Fruit fly (Drosophila melanogaster) whole organism, embryonic: ENCODE measurements around the gene CG32163.
A peak's percentile ranks its signal among the peaks of the same experiment; 100 is the strongest.

Experiments
- Bdp1 ChIP-seq: fragments of 200-800 bp; sonication (Bioruptor generic); optimal IDR thresholded peaks from 3 replicates; lab custom pipeline; 2016; ENCODE audit warnings: missing biosample characterization, missing genetic modification characterization
- CG10543 ChIP-seq: fragments of 200-800 bp; sonication (Bioruptor generic); optimal IDR thresholded peaks from 3 replicates; lab custom pipeline; 2017; ENCODE audit warnings: missing biosample characterization, mild to moderate bottlenecking, missing genetic modification characterization, moderate library complexity
- CG11398 ChIP-seq: fragments of 200-800 bp; sonication (Bioruptor generic); optimal IDR thresholded peaks from 2 replicates; lab custom pipeline; 2016; ENCODE audit warnings: missing biosample characterization, missing genetic modification characterization
- CG12104 ChIP-seq: fragments of 200-800 bp; sonication (Bioruptor generic); optimal IDR thresholded peaks from 3 replicates; lab custom pipeline; 2016; ENCODE audit warnings: missing biosample characterization, missing genetic modification characterization
- CG12659 ChIP-seq: fragments of 200-800 bp; sonication (Bioruptor generic); optimal IDR thresholded peaks from 3 replicates; lab custom pipeline; 2017; ENCODE audit warnings: mild to moderate bottlenecking, missing biosample characterization, missing genetic modification reagents, missing genetic modification characterization
- CG13424 ChIP-seq: fragments of 200-800 bp; sonication (Bioruptor generic); optimal IDR thresholded peaks from 2 replicates; lab custom pipeline; 2019; ENCODE audit warnings: missing biosample characterization, mild to moderate bottlenecking, missing genetic modification characterization, moderate library complexity
- CG13624 ChIP-seq: fragments of 200-800 bp; sonication (Bioruptor generic); optimal IDR thresholded peaks from 2 replicates; lab custom pipeline; 2016; ENCODE audit warnings: missing biosample characterization, missing genetic modification characterization
- CG15269 ChIP-seq: fragments of 200-800 bp; sonication (Bioruptor generic); optimal IDR thresholded peaks from 2 replicates; lab custom pipeline; 2018; ENCODE audit warnings: missing biosample characterization, mild to moderate bottlenecking, missing genetic modification characterization, moderate library complexity
- CG1529 ChIP-seq: fragments of 200-800 bp; sonication (Bioruptor generic); optimal IDR thresholded peaks from 3 replicates; lab custom pipeline; 2018; ENCODE audit warnings: missing biosample characterization, missing genetic modification characterization
- CG1647 ChIP-seq: fragments of 200-800 bp; sonication (Bioruptor generic); optimal IDR thresholded peaks from 3 replicates; lab custom pipeline; 2016; ENCODE audit warnings: missing biosample characterization, missing genetic modification characterization
- CG17802 ChIP-seq: fragments of 200-800 bp; sonication (Bioruptor generic); optimal IDR thresholded peaks from 2 replicates; lab custom pipeline; 2018; ENCODE audit warnings: missing biosample characterization, mild to moderate bottlenecking, missing genetic modification characterization, moderate library complexity
- CG18599 ChIP-seq: fragments of 200-800 bp; sonication (Bioruptor generic); optimal IDR thresholded peaks from 3 replicates; lab custom pipeline; 2017; ENCODE audit warnings: missing biosample characterization, missing genetic modification characterization, mild to moderate bottlenecking, moderate library complexity, missing genetic modification reagents
- CG18619 ChIP-seq: fragments of 200-800 bp; sonication (Bioruptor generic); optimal IDR thresholded peaks from 3 replicates; lab custom pipeline; 2017; ENCODE audit warnings: missing biosample characterization, mild to moderate bottlenecking, missing genetic modification characterization
- CG2889 ChIP-seq: fragments of 200-800 bp; sonication (Bioruptor generic); IDR thresholded peaks from 3 replicates; pipeline ENCODE4 v1.3.6; 2022; ENCODE audit warnings: missing biosample characterization, missing genetic modification characterization
- CG3065 ChIP-seq: fragments of 200-800 bp; sonication (Bioruptor generic); optimal IDR thresholded peaks from 2 replicates; lab custom pipeline; 2016; ENCODE audit warnings: missing biosample characterization, missing genetic modification characterization
- CG3163 ChIP-seq: fragments of 200-800 bp; sonication (Bioruptor generic); optimal IDR thresholded peaks from 3 replicates; lab custom pipeline; 2016; ENCODE audit warnings: missing biosample characterization, missing genetic modification characterization
- CG32772 ChIP-seq: fragments of 200-800 bp; sonication (Bioruptor generic); IDR thresholded peaks from 2 replicates; pipeline ENCODE4 v1.3.6; 2022; ENCODE audit warnings: missing biosample characterization, missing genetic modification characterization
- CG43689 ChIP-seq: fragments of 200-800 bp; sonication (Bioruptor generic); IDR thresholded peaks from 2 replicates; pipeline ENCODE4 v1.3.6; 2022; ENCODE audit warnings: missing biosample characterization, missing genetic modification characterization
- CG4730 ChIP-seq: fragments of 200-800 bp; sonication (Bioruptor generic); IDR thresholded peaks from 2 replicates; pipeline ENCODE4 v1.3.6; 2022; ENCODE audit warnings: missing biosample characterization, missing genetic modification characterization
- CG7357 ChIP-seq: fragments of 200-800 bp; sonication (Bioruptor generic); IDR thresholded peaks from 3 replicates; pipeline ENCODE4 v1.3.6; 2022; ENCODE audit warnings: missing biosample characterization, missing genetic modification characterization
- CG7839 ChIP-seq: fragments of 200-800 bp; sonication (Bioruptor generic); optimal IDR thresholded peaks from 3 replicates; lab custom pipeline; 2018; ENCODE audit warnings: missing biosample characterization, mild to moderate bottlenecking, missing genetic modification characterization, moderate library complexity
- CG7963 ChIP-seq: fragments of 200-800 bp; sonication (Bioruptor generic); IDR thresholded peaks from 3 replicates; pipeline ENCODE4 v1.3.6; 2022; ENCODE audit warnings: missing biosample characterization, missing genetic modification characterization; ENCODE audit not compliant: partially characterized antibody
- Chrac-16 ChIP-seq: fragments of 200-800 bp; sonication (Bioruptor generic); optimal IDR thresholded peaks from 3 replicates; lab custom pipeline; 2016; ENCODE audit warnings: missing biosample characterization, missing genetic modification characterization
- Elba2 ChIP-seq: fragments of 200-800 bp; sonication (Bioruptor generic); optimal IDR thresholded peaks from 3 replicates; lab custom pipeline; 2016; ENCODE audit warnings: missing biosample characterization, missing genetic modification characterization
- MBD-R2 ChIP-seq: fragments of 200-800 bp; sonication (Bioruptor generic); IDR thresholded peaks from 2 replicates; pipeline ENCODE4 v1.3.6; 2022; ENCODE audit warnings: missing biosample characterization, missing genetic modification characterization
- Mad ChIP-seq: fragments of 200-800 bp; sonication (Bioruptor generic); optimal IDR thresholded peaks from 2 replicates; lab custom pipeline; 2016; ENCODE audit warnings: missing biosample characterization, missing genetic modification characterization
- Myb ChIP-seq: fragments of 200-800 bp; sonication (Bioruptor generic); optimal IDR thresholded peaks from 2 replicates; lab custom pipeline; 2016; ENCODE audit warnings: missing biosample characterization, missing genetic modification characterization
- Oaz ChIP-seq: fragments of 200-800 bp; sonication (Bioruptor generic); IDR thresholded peaks from 2 replicates; pipeline ENCODE4 v1.3.6; 2022; ENCODE audit warnings: missing biosample characterization, missing genetic modification characterization
- Poxn ChIP-seq: fragments of 200-800 bp; sonication (Bioruptor generic); IDR thresholded peaks from 2 replicates; pipeline ENCODE4 v1.3.6; 2022; ENCODE audit warnings: missing biosample characterization, missing genetic modification characterization
- Ptx1 ChIP-seq: fragments of 200-800 bp; sonication (Bioruptor generic); IDR thresholded peaks from 2 replicates; pipeline ENCODE4 v1.3.6; 2022; ENCODE audit warnings: missing biosample characterization, missing genetic modification characterization
- az2 ChIP-seq: fragments of 200-800 bp; sonication (Bioruptor generic); optimal IDR thresholded peaks from 3 replicates; lab custom pipeline; 2016; ENCODE audit warnings: missing biosample characterization, missing genetic modification characterization
- br ChIP-seq: fragments of >200 bp; optimal IDR thresholded peaks from 2 replicates; lab custom pipeline; 2017
- corto ChIP-seq: fragments of 200-800 bp; sonication (Bioruptor generic); optimal IDR thresholded peaks from 2 replicates; lab custom pipeline; 2016; ENCODE audit warnings: missing biosample characterization, mild to moderate bottlenecking, missing genetic modification characterization, moderate library complexity
- dpn ChIP-seq, 2 experiments: fragments of 200-800 bp; sonication (Bioruptor generic); optimal IDR thresholded peaks; 3 replicates each; lab custom pipeline; 2016; ENCODE audit warnings: missing biosample characterization in 2 of 2, missing genetic modification characterization in 2 of 2
- eyg ChIP-seq: fragments of 200-800 bp; sonication (Bioruptor generic); optimal IDR thresholded peaks from 3 replicates; lab custom pipeline; 2016; ENCODE audit warnings: missing biosample characterization, missing genetic modification characterization
- fd3F ChIP-seq: fragments of 200-800 bp; sonication (Bioruptor generic); optimal IDR thresholded peaks from 2 replicates; lab custom pipeline; 2018; ENCODE audit warnings: missing biosample characterization, mild to moderate bottlenecking, missing genetic modification characterization, moderate library complexity
- gce ChIP-seq: fragments of 200-800 bp; sonication (Bioruptor generic); IDR thresholded peaks from 3 replicates; pipeline ENCODE4 v1.3.6; 2022; ENCODE audit warnings: missing biosample characterization, missing genetic modification characterization
- hbn ChIP-seq: fragments of 200-800 bp; sonication (Bioruptor generic); IDR thresholded peaks from 2 replicates; pipeline ENCODE4 v1.3.6; 2022; ENCODE audit warnings: missing biosample characterization, missing genetic modification characterization; ENCODE audit not compliant: partially characterized antibody
- inv ChIP-seq: fragments of 200-800 bp; sonication (Bioruptor generic); IDR thresholded peaks from 2 replicates; pipeline ENCODE4 v1.3.6; 2022; ENCODE audit warnings: missing biosample characterization, missing genetic modification characterization; ENCODE audit not compliant: partially characterized antibody
- jumu ChIP-seq: fragments of 200-800 bp; sonication (Bioruptor generic); optimal IDR thresholded peaks from 3 replicates; lab custom pipeline; 2016; ENCODE audit warnings: missing biosample characterization, missing genetic modification characterization
- nerfin-2 ChIP-seq: fragments of 200-800 bp; sonication (Bioruptor generic); IDR thresholded peaks from 2 replicates; pipeline ENCODE4 v1.3.6; 2022; ENCODE audit warnings: missing biosample characterization, missing genetic modification characterization; ENCODE audit not compliant: partially characterized antibody
- odd ChIP-seq: fragments of 200-800 bp; sonication (Bioruptor generic); optimal IDR thresholded peaks from 2 replicates; lab custom pipeline; 2017; ENCODE audit warnings: missing biosample characterization, mild to moderate bottlenecking, missing genetic modification characterization
- onecut ChIP-seq: fragments of 200-800 bp; sonication (Bioruptor generic); IDR thresholded peaks from 2 replicates; pipeline ENCODE4 v1.3.6; 2022; ENCODE audit warnings: missing biosample characterization, missing genetic modification characterization
- row ChIP-seq: fragments of 200-800 bp; sonication (Bioruptor generic); IDR thresholded peaks from 3 replicates; pipeline ENCODE4 v1.3.6; 2022; ENCODE audit warnings: missing biosample characterization, missing genetic modification characterization
- run ChIP-seq: fragments of 200-800 bp; sonication (Bioruptor generic); optimal IDR thresholded peaks from 3 replicates; lab custom pipeline; 2018; ENCODE audit warnings: missing biosample characterization, mild to moderate bottlenecking, missing genetic modification characterization
- sd ChIP-seq: fragments of 200-800 bp; sonication (Bioruptor generic); optimal IDR thresholded peaks from 3 replicates; lab custom pipeline; 2018; ENCODE audit warnings: missing biosample characterization, mild to moderate bottlenecking, missing genetic modification characterization, moderate library complexity
- sr ChIP-seq: fragments of 200-800 bp; sonication (Bioruptor generic); IDR thresholded peaks from 3 replicates; pipeline ENCODE4 v1.3.6; 2022; ENCODE audit warnings: missing biosample characterization, missing genetic modification characterization
- tin ChIP-seq: fragments of 200-800 bp; sonication (Bioruptor generic); optimal IDR thresholded peaks from 3 replicates; lab custom pipeline; 2016; ENCODE audit warnings: missing biosample characterization, missing genetic modification characterization
- tio ChIP-seq: fragments of 200-800 bp; sonication (Bioruptor generic); optimal IDR thresholded peaks from 2 replicates; lab custom pipeline; 2017; ENCODE audit warnings: missing biosample characterization, missing genetic modification characterization, inconsistent platforms
- tup ChIP-seq: fragments of 200-800 bp; sonication (Bioruptor generic); optimal IDR thresholded peaks from 2 replicates; lab custom pipeline; 2016; ENCODE audit warnings: missing biosample characterization, mild to moderate bottlenecking, missing genetic modification characterization, moderate library complexity
- wdn ChIP-seq: fragments of 200-800 bp; sonication (Bioruptor generic); IDR thresholded peaks from 2 replicates; pipeline ENCODE4 v1.3.6; 2022; ENCODE audit warnings: missing biosample characterization, missing genetic modification characterization
- zen2 ChIP-seq: fragments of 200-800 bp; sonication (Bioruptor generic); IDR thresholded peaks from 3 replicates; pipeline ENCODE4 v1.3.6; 2022; ENCODE audit warnings: missing biosample characterization, missing genetic modification characterization; ENCODE audit not compliant: partially characterized antibody

The CG32163 gene

DNA sequence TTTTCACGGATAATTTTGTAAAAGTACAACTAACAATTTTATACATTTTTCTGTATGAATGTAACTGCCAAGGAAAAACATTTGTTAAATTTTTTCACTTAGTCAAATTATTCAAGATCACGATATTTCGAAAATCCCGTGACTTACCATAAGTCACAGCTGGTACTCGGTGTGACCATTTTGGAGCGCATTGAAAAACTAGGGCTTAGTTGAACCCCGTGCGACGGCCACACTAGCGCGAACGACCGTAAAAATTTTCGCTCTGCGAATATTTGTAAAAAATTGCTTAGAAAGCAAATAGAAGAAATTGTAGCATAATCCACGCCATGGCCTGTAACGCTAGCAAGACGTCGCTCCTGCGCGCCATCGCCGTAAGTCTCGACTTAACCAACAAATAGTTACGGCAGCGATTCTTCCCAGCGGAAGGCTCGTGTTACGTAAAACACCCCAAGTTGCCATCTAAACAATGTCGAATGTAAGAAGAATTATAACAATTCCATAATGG lies 2.8 kb upstream of the CG32163 start, which contains the start of gene UQCR-C2 (continued):
- TF ChIP-seq Poxn (GFP tag; lab: Robert Waterston, UW) (no peak), nerfin-2 (GFP tag; lab: Robert Waterston, UW) (no peak), Elba2 (GFP tag; lab: Kevin White, UChicago) (no peak), CG43689 (no peak), tin (GFP tag; lab: Kevin White, UChicago) (no peak), hbn (no peak), CG17802 (tag; lab: Kevin White, UChicago) (no peak), wdn (no peak), br (lab: Kevin White, UChicago) (no peak), az2 (GFP tag; lab: Kevin White, UChicago) (no peak), Mad (GFP tag; lab: Kevin White, UChicago) (no peak), CG7839 (tag; lab: Kevin White, UChicago) (no peak), CG2889 (no peak), CG1529 (GFP tag; lab: Kevin White, UChicago) (no peak), CG1647 (GFP tag; lab: Kevin White, UChicago) (no peak), fd3F (GFP tag; lab: Kevin White, UChicago) (no peak), Oaz (no peak), CG18599 (no peak), Bdp1 (GFP tag; lab: Kevin White, UChicago) (no peak), CG13424 (peak; percentile 14), CG3065 (GFP tag; lab: Kevin White, UChicago) (no peak), Chrac-16 (GFP tag; lab: Kevin White, UChicago) (no peak), zen2 (GFP tag; lab: Robert Waterston, UW) (no peak), sr (GFP tag; lab: Robert Waterston, UW) (no peak), CG7963 (GFP tag; lab: Robert Waterston, UW) (no peak), corto (GFP tag; lab: Kevin White, UChicago) (no peak), CG18619 (no peak), CG32772 (GFP tag; lab: Robert Waterston, UW) (no peak), row (GFP tag; lab: Robert Waterston, UW) (peak; percentile 92), MBD-R2 (GFP tag; lab: Robert Waterston, UW) (peak; percentile 86), dpn (GFP tag; optimal IDR thresholded peaks at IDR 0.05; lab: Kevin White, UChicago) (no peak), tup (no peak), tio (GFP tag; lab: Kevin White, UChicago) (no peak), sd (peak; percentile 63), CG15269 (no peak), CG12659 (GFP tag; lab: Kevin White, UChicago) (peak; percentile 60), CG3163 (GFP tag; lab: Kevin White, UChicago) (no peak), Ptx1 (no peak), CG10543 (GFP tag; lab: Kevin White, UChicago) (no peak), CG13624 (GFP tag; lab: Kevin White, UChicago) (peak; percentile 56), CG12104 (GFP tag; lab: Kevin White, UChicago) (no peak), eyg (GFP tag; lab: Kevin White, UChicago) (no peak), CG4730 (GFP tag; lab: Robert Waterston, UW) (no peak), odd (GFP tag; lab: Kevin White, UChicago) (no peak), inv (GFP tag; lab: Robert Waterston, UW) (no peak), run (tag; lab: Kevin White, UChicago) (no peak), Myb (GFP tag; lab: Kevin White, UChicago) (peak; percentile 70), onecut (GFP tag; lab: Robert Waterston, UW) (no peak), CG11398 (GFP tag; lab: Kevin White, UChicago) (no peak), CG7357 (GFP tag; lab: Robert Waterston, UW) (no peak), gce (GFP tag; lab: Robert Waterston, UW) (no peak), jumu (GFP tag; lab: Kevin White, UChicago) (no peak)
